Fruit fly (Drosophila melanogaster) whole organism, embryonic: Measurements from ENCODE around the gene CG18563.

Source experiments
- Abd-B ChIP-seq: fragments of 200-800 bp; sonication (Bioruptor generic); optimal IDR thresholded peaks from 2 replicates; lab custom pipeline; 2018; ENCODE audit warnings: missing biosample characterization, mild to moderate bottlenecking, missing genetic modification characterization, moderate library complexity
- Adf1 ChIP-seq: fragments of 200-800 bp; sonication (Bioruptor generic); IDR thresholded peaks from 2 replicates; pipeline ENCODE4 v1.3.6; 2022; ENCODE audit warnings: missing biosample characterization, missing genetic modification characterization
- Atf-2 ChIP-seq: fragments of 200-800 bp; sonication (Bioruptor generic); optimal IDR thresholded peaks from 2 replicates; lab custom pipeline; 2016; ENCODE audit warnings: missing biosample characterization, missing genetic modification characterization
- B-H1 ChIP-seq: fragments of 200-800 bp; sonication (Bioruptor generic); IDR thresholded peaks from 3 replicates; pipeline ENCODE4 v1.3.6; 2022; ENCODE audit warnings: missing biosample characterization, missing genetic modification characterization
- Bgb ChIP-seq: fragments of 200-800 bp; sonication (Bioruptor generic); IDR thresholded peaks from 2 replicates; pipeline ENCODE4 v1.3.6; 2022; ENCODE audit warnings: missing biosample characterization, missing genetic modification characterization; ENCODE audit not compliant: partially characterized antibody
- C15 ChIP-seq: fragments of 200-800 bp; sonication (Bioruptor generic); IDR thresholded peaks from 3 replicates; pipeline ENCODE4 v1.3.6; 2022; ENCODE audit warnings: missing biosample characterization, missing genetic modification characterization
- CG12659 ChIP-seq: fragments of 200-800 bp; sonication (Bioruptor generic); optimal IDR thresholded peaks from 3 replicates; lab custom pipeline; 2017; ENCODE audit warnings: mild to moderate bottlenecking, missing biosample characterization, missing genetic modification reagents, missing genetic modification characterization
- CG13123 ChIP-seq: fragments of 200-800 bp; sonication (Bioruptor generic); optimal IDR thresholded peaks from 2 replicates; lab custom pipeline; 2016; ENCODE audit warnings: missing biosample characterization, missing genetic modification characterization
- CG14965 ChIP-seq: fragments of 200-800 bp; sonication (Bioruptor generic); optimal IDR thresholded peaks from 2 replicates; lab custom pipeline; 2016; ENCODE audit warnings: missing biosample characterization, missing genetic modification characterization, borderline replicate concordance
- CG1647 ChIP-seq: fragments of 200-800 bp; sonication (Bioruptor generic); optimal IDR thresholded peaks from 3 replicates; lab custom pipeline; 2016; ENCODE audit warnings: missing biosample characterization, missing genetic modification characterization
- CG17186 ChIP-seq: fragments of 200-800 bp; sonication (Bioruptor generic); optimal IDR thresholded peaks from 3 replicates; lab custom pipeline; 2017; ENCODE audit warnings: missing biosample characterization, missing genetic modification reagents, missing genetic modification characterization
- CG17568 ChIP-seq: fragments of 200-800 bp; sonication (Bioruptor generic); optimal IDR thresholded peaks from 2 replicates; lab custom pipeline; 2018; ENCODE audit warnings: missing biosample characterization, mild to moderate bottlenecking, missing genetic modification characterization, moderate library complexity
- CG17802 ChIP-seq: fragments of 200-800 bp; sonication (Bioruptor generic); optimal IDR thresholded peaks from 2 replicates; lab custom pipeline; 2018; ENCODE audit warnings: missing biosample characterization, mild to moderate bottlenecking, missing genetic modification characterization, moderate library complexity
- CG2678 ChIP-seq: fragments of 200-800 bp; sonication (Bioruptor generic); optimal IDR thresholded peaks from 3 replicates; lab custom pipeline; 2019; ENCODE audit warnings: missing biosample characterization, mild to moderate bottlenecking, missing genetic modification characterization, moderate library complexity
- CG4424 ChIP-seq: fragments of 200-800 bp; sonication (Bioruptor generic); optimal IDR thresholded peaks from 3 replicates; lab custom pipeline; 2016; ENCODE audit warnings: missing biosample characterization, missing genetic modification characterization
- CG6854 ChIP-seq: fragments of 200-800 bp; sonication (Bioruptor generic); optimal IDR thresholded peaks from 3 replicates; lab custom pipeline; 2017; ENCODE audit warnings: missing biosample characterization, mild to moderate bottlenecking, missing genetic modification characterization
- CG7372 ChIP-seq: fragments of 200-800 bp; sonication (Bioruptor generic); IDR thresholded peaks from 2 replicates; pipeline ENCODE4 v1.3.6; 2022; ENCODE audit warnings: missing biosample characterization, missing genetic modification characterization
- CG8359 ChIP-seq: fragments of 200-800 bp; sonication (Bioruptor generic); optimal IDR thresholded peaks from 2 replicates; lab custom pipeline; 2017; ENCODE audit warnings: missing biosample characterization, mild to moderate bottlenecking, missing genetic modification characterization, borderline replicate concordance
- CG9437 ChIP-seq: fragments of 200-800 bp; sonication (Bioruptor generic); optimal IDR thresholded peaks from 2 replicates; lab custom pipeline; 2018; ENCODE audit warnings: missing biosample characterization, mild to moderate bottlenecking, missing genetic modification characterization
- Doc3 ChIP-seq: fragments of 200-800 bp; sonication (Bioruptor generic); IDR thresholded peaks from 3 replicates; pipeline ENCODE4 v1.3.6; 2022; ENCODE audit warnings: missing biosample characterization, missing genetic modification characterization; ENCODE audit not compliant: partially characterized antibody
- Dp ChIP-seq: fragments of 200-800 bp; sonication (Bioruptor generic); optimal IDR thresholded peaks from 2 replicates; lab custom pipeline; 2018; ENCODE audit warnings: missing biosample characterization, mild to moderate bottlenecking, missing genetic modification characterization, moderate library complexity
- Eip74EF ChIP-seq, 2 experiments: fragments of 200-800 bp in 1 of 2; fragments of >200 bp in 1 of 2; sonication (Bioruptor generic) in 1 of 2; optimal IDR thresholded peaks; 2 replicates each; lab custom pipeline; 2017 to 2019; ENCODE audit warnings: missing biosample characterization in 2 of 2, missing genetic modification characterization in 2 of 2, mild to moderate bottlenecking in 1 of 2, moderate library complexity in 1 of 2
- Kr ChIP-seq: fragments of 200-800 bp; sonication (Bioruptor generic); optimal IDR thresholded peaks from 2 replicates; lab custom pipeline; 2017; ENCODE audit warnings: missing biosample characterization, mild to moderate bottlenecking, missing genetic modification characterization
- bbx ChIP-seq: fragments of 200-800 bp; sonication (Bioruptor generic); IDR thresholded peaks from 2 replicates; pipeline ENCODE4 v1.3.6; 2022; ENCODE audit warnings: missing biosample characterization, missing genetic modification characterization; ENCODE audit not compliant: partially characterized antibody
- bcd ChIP-seq: fragments of 200-800 bp; sonication (Bioruptor generic); optimal IDR thresholded peaks from 2 replicates; lab custom pipeline; 2017; ENCODE audit warnings: missing biosample characterization, mild to moderate bottlenecking, missing genetic modification characterization
- chinmo ChIP-seq: fragments of 200-800 bp; sonication (Bioruptor generic); IDR thresholded peaks from 4 replicates; pipeline ENCODE4 v1.3.6; 2022; ENCODE audit warnings: missing biosample characterization, missing genetic modification characterization; ENCODE audit not compliant: partially characterized antibody
- da ChIP-seq: fragments of 200-800 bp; sonication (Bioruptor generic); optimal IDR thresholded peaks from 2 replicates; lab custom pipeline; 2016; ENCODE audit warnings: missing biosample characterization, missing genetic modification characterization
- eyg ChIP-seq: fragments of 200-800 bp; sonication (Bioruptor generic); optimal IDR thresholded peaks from 3 replicates; lab custom pipeline; 2016; ENCODE audit warnings: missing biosample characterization, missing genetic modification characterization
- fu2 ChIP-seq: fragments of 200-800 bp; sonication (Bioruptor generic); optimal IDR thresholded peaks from 2 replicates; lab custom pipeline; 2016; ENCODE audit warnings: missing biosample characterization, missing genetic modification characterization
- gfzf ChIP-seq: fragments of 200-800 bp; sonication (Bioruptor generic); optimal IDR thresholded peaks from 2 replicates; lab custom pipeline; 2016; ENCODE audit warnings: missing biosample characterization, mild to moderate bottlenecking, missing genetic modification characterization, moderate library complexity
- ham ChIP-seq: fragments of 200-800 bp; sonication (Bioruptor generic); IDR thresholded peaks from 2 replicates; pipeline ENCODE4 v1.3.6; 2022; ENCODE audit warnings: missing biosample characterization, missing genetic modification characterization
- hb ChIP-seq: fragments of 200-800 bp; sonication (Bioruptor generic); IDR thresholded peaks from 3 replicates; pipeline ENCODE4 v1.3.6; 2022; ENCODE audit warnings: missing biosample characterization, missing genetic modification characterization; ENCODE audit not compliant: partially characterized antibody
- hbn ChIP-seq: fragments of 200-800 bp; sonication (Bioruptor generic); IDR thresholded peaks from 2 replicates; pipeline ENCODE4 v1.3.6; 2022; ENCODE audit warnings: missing biosample characterization, missing genetic modification characterization; ENCODE audit not compliant: partially characterized antibody
- jumu ChIP-seq: fragments of 200-800 bp; sonication (Bioruptor generic); optimal IDR thresholded peaks from 3 replicates; lab custom pipeline; 2016; ENCODE audit warnings: missing biosample characterization, missing genetic modification characterization
- knrl ChIP-seq: fragments of 200-800 bp; sonication (Bioruptor generic); IDR thresholded peaks from 3 replicates; pipeline ENCODE4 v1.3.6; 2022; ENCODE audit warnings: missing biosample characterization, missing genetic modification characterization; ENCODE audit not compliant: partially characterized antibody
- lilli ChIP-seq: fragments of 200-800 bp; sonication (Bioruptor generic); optimal IDR thresholded peaks from 3 replicates; lab custom pipeline; 2016; ENCODE audit warnings: missing biosample characterization, missing genetic modification characterization
- luna ChIP-seq: fragments of 200-800 bp; sonication (Bioruptor generic); optimal IDR thresholded peaks from 2 replicates; lab custom pipeline; 2016; ENCODE audit warnings: missing biosample characterization, missing genetic modification characterization
- mld ChIP-seq: fragments of 200-800 bp; sonication (Bioruptor generic); IDR thresholded peaks from 3 replicates; pipeline ENCODE4 v1.3.6; 2022; ENCODE audit warnings: missing biosample characterization, missing genetic modification characterization; ENCODE audit not compliant: partially characterized antibody
- onecut ChIP-seq: fragments of 200-800 bp; sonication (Bioruptor generic); IDR thresholded peaks from 2 replicates; pipeline ENCODE4 v1.3.6; 2022; ENCODE audit warnings: missing biosample characterization, missing genetic modification characterization
- pb ChIP-seq: fragments of 200-800 bp; sonication (Bioruptor generic); optimal IDR thresholded peaks from 3 replicates; lab custom pipeline; 2016; ENCODE audit warnings: missing biosample characterization, missing genetic modification characterization
- ro ChIP-seq: fragments of 200-800 bp; sonication (Bioruptor generic); IDR thresholded peaks from 2 replicates; pipeline ENCODE4 v1.3.6; 2022; ENCODE audit warnings: missing biosample characterization, missing genetic modification characterization
- salm ChIP-seq: fragments of 200-800 bp; sonication (Bioruptor generic); optimal IDR thresholded peaks from 2 replicates; lab custom pipeline; 2018; ENCODE audit warnings: missing biosample characterization, mild to moderate bottlenecking, missing genetic modification characterization
- sens ChIP-seq: fragments of 200-800 bp; sonication (Bioruptor generic); peaks from one replicate; lab custom pipeline; 2016; ENCODE audit warnings: missing biosample characterization, missing genetic modification characterization
- shn ChIP-seq: fragments of 200-800 bp; sonication (Bioruptor generic); optimal IDR thresholded peaks from 3 replicates; lab custom pipeline; 2016; ENCODE audit warnings: missing biosample characterization, missing genetic modification characterization
- sim ChIP-seq: fragments of 200-800 bp; sonication (Bioruptor generic); IDR thresholded peaks from 2 replicates; pipeline ENCODE4 v1.3.6; 2022; ENCODE audit warnings: missing biosample characterization, missing genetic modification characterization
- slou ChIP-seq: fragments of 200-800 bp; sonication (Bioruptor generic); optimal IDR thresholded peaks from 3 replicates; lab custom pipeline; 2016; ENCODE audit warnings: missing biosample characterization, missing genetic modification characterization
- sob ChIP-seq: fragments of 200-800 bp; sonication (Bioruptor generic); IDR thresholded peaks from 2 replicates; pipeline ENCODE4 v1.3.6; 2022; ENCODE audit warnings: missing biosample characterization, missing genetic modification characterization
- ssp ChIP-seq: fragments of 200-800 bp; sonication (Bioruptor generic); IDR thresholded peaks from 2 replicates; pipeline ENCODE4 v1.3.6; 2022; ENCODE audit warnings: missing biosample characterization, missing genetic modification characterization
- usp ChIP-seq: fragments of >200 bp; optimal IDR thresholded peaks from 2 replicates; lab custom pipeline; 2017; ENCODE audit warnings: missing biosample characterization, missing genetic modification characterization
- wor ChIP-seq: fragments of 200-800 bp; sonication (Bioruptor generic); IDR thresholded peaks from 2 replicates; pipeline ENCODE4 v1.3.6; 2022; ENCODE audit warnings: missing biosample characterization, missing genetic modification characterization

Gene CG18563

DNA sequence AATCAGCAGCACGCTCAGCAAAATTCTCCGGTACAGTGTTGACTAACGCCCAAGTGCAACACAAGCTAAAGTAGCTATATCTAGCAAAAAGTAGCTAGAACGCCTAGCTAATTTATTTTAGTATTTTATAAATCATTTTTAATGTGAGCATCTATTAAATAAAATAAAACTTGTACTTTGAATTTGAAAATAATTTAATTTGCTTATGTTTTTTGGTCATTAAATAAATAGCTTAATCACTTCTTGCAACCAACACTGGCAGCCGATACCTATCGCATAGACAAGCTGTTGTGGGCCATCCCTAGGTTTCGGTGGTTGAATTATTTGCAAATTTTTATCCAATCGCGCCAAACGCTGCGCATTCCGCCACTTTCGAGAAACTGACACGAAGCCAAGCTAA lies 47.5 kb downstream of the CG18563 start, which contains the start of the genes Polr2J and CG15141 (continued):
- TF ChIP-seq CG1647 (GFP tag; lab: Kevin White, UChicago), result peak; percentile 61
- peak; percentile 80 for TF ChIP-seq Bgb (GFP tag; lab: Robert Waterston, UW)
- no peak for TF ChIP-seq salm (tag; lab: Kevin White, UChicago)
- TF ChIP-seq slou, result peak; percentile 82
- TF ChIP-seq CG7372 (GFP tag; lab: Robert Waterston, UW), result peak; percentile 88
- TF ChIP-seq gfzf (GFP tag; lab: Kevin White, UChicago), result no peak
- TF ChIP-seq ro, result peak; percentile 60; the same call in 1 of the 2 replicates
- TF ChIP-seq chinmo (GFP tag; lab: Robert Waterston, UW), result no peak
- TF ChIP-seq luna (GFP tag; lab: Kevin White, UChicago), result no peak
- TF ChIP-seq da, result peak; percentile 52
- no peak for TF ChIP-seq sens
- peak; percentile 62 for TF ChIP-seq CG9437 (GFP tag; lab: Kevin White, UChicago)
- TF ChIP-seq hb, result peak; percentile 69; the same call in 2 of the 3 replicates
- peak; percentile 89 for TF ChIP-seq bcd (GFP tag; lab: Kevin White, UChicago)
- TF ChIP-seq CG2678 (tag; lab: Kevin White, UChicago), result no peak
- peak; percentile 45 for TF ChIP-seq Dp
- peak; percentile 63 for TF ChIP-seq CG17186 (GFP tag; lab: Kevin White, UChicago)
- TF ChIP-seq onecut (GFP tag; lab: Robert Waterston, UW), result peak; percentile 48; the same call in 1 of the 2 replicates
- TF ChIP-seq Eip74EF (GFP tag; optimal IDR thresholded peaks at IDR 0.05; lab: Kevin White, UChicago), result no peak
- TF ChIP-seq ham (GFP tag; lab: Robert Waterston, UW), result peak; percentile 33; the same call in 1 of the 2 replicates
- TF ChIP-seq sim (GFP tag; lab: Robert Waterston, UW), result no peak
- peak; percentile 90 for TF ChIP-seq CG12659
- TF ChIP-seq pb, result peak; percentile 11
- peak; percentile 93 for TF ChIP-seq sob (GFP tag; lab: Robert Waterston, UW)
- peak; percentile 59 for TF ChIP-seq CG17802 (tag; lab: Kevin White, UChicago)
- TF ChIP-seq wor (GFP tag; lab: Robert Waterston, UW), result peak; percentile 80
- no peak for TF ChIP-seq mld (GFP tag; lab: Robert Waterston, UW)
- TF ChIP-seq knrl (GFP tag; lab: Robert Waterston, UW), result peak; percentile 92
- TF ChIP-seq jumu (GFP tag; lab: Kevin White, UChicago), result peak; percentile 73
- peak; percentile 75 for TF ChIP-seq hbn (GFP tag; lab: Robert Waterston, UW)
- TF ChIP-seq B-H1 (GFP tag; lab: Robert Waterston, UW), result peak; percentile 72; the same call in 2 of the 3 replicates
- TF ChIP-seq CG4424 (GFP tag; lab: Kevin White, UChicago), result peak; percentile 84
- no peak for TF ChIP-seq eyg (GFP tag; lab: Kevin White, UChicago)
- TF ChIP-seq CG8359 (GFP tag; lab: Kevin White, UChicago), result peak; percentile 57
- no peak for TF ChIP-seq usp (GFP tag; lab: Kevin White, UChicago)
- peak; percentile 69 for TF ChIP-seq Adf1
- peak; percentile 73 for TF ChIP-seq shn (GFP tag; lab: Kevin White, UChicago)
- TF ChIP-seq C15 (GFP tag; lab: Robert Waterston, UW), result peak; percentile 81; the same call in 2 of the 3 replicates
- TF ChIP-seq fu2 (GFP tag; lab: Kevin White, UChicago), result peak; percentile 82
- TF ChIP-seq ssp (GFP tag; lab: Robert Waterston, UW), result peak; percentile 91
- peak; percentile 55 for TF ChIP-seq Atf-2
- TF ChIP-seq Kr (GFP tag; lab: Kevin White, UChicago), result no peak
- TF ChIP-seq CG14965 (GFP tag; lab: Kevin White, UChicago), result no peak
- peak; percentile 83 for TF ChIP-seq Doc3 (GFP tag; lab: Robert Waterston, UW)
- peak; percentile 93 for TF ChIP-seq lilli (GFP tag; lab: Kevin White, UChicago)
- peak; percentile 68 for TF ChIP-seq bbx (GFP tag; lab: Robert Waterston, UW)
- peak; percentile 92 for TF ChIP-seq Abd-B (GFP tag; lab: Kevin White, UChicago)
- no peak for TF ChIP-seq CG6854 (GFP tag; lab: Kevin White, UChicago)
- TF ChIP-seq CG13123 (GFP tag; lab: Kevin White, UChicago), result peak; percentile 69
- TF ChIP-seq CG17568, result no peak
